Worm (Caenorhabditis elegans) whole organism, young adult: ENCODE data around the gene ZK1098.3.
A peak's percentile ranks its signal among the peaks of the same experiment; 100 is the strongest.

Experiments
- F23B12.7 ChIP-seq: sonication (generic microtip); optimal IDR thresholded peaks from 2 replicates; lab custom pipeline; 2017; ENCODE audit warnings: missing genetic modification characterization, mild to moderate bottlenecking, missing compliant biosample characterization, antibody characterized with exemption, moderate library complexity; ENCODE audit not compliant: insufficient read depth
- F57C9.4 ChIP-seq: sonication (generic microtip); optimal IDR thresholded peaks from 2 replicates; lab custom pipeline; 2017; ENCODE audit warnings: mild to moderate bottlenecking, missing genetic modification characterization, missing compliant biosample characterization
- Y53G8AR.9 ChIP-seq: fragments of 200-800 bp; sonication (Bioruptor generic); conservative IDR thresholded peaks from 2 replicates; pipeline ENCODE4 v1.3.6; 2022; ENCODE audit warnings: missing genetic modification reagents, missing genetic modification characterization, missing compliant biosample characterization
- Y95B8A.8 ChIP-seq: fragments of 200-800 bp; sonication (Bioruptor generic); IDR thresholded peaks from 2 replicates; pipeline ENCODE4 v1.3.6; 2022; ENCODE audit warnings: missing genetic modification reagents, missing genetic modification characterization, missing compliant biosample characterization
- athp-1 ChIP-seq: sonication (generic microtip); optimal IDR thresholded peaks from 2 replicates; lab custom pipeline; 2017; ENCODE audit warnings: mild to moderate bottlenecking, missing genetic modification characterization, missing compliant biosample characterization
- attf-5 ChIP-seq: fragments of 200-800 bp; sonication (Bioruptor generic); optimal IDR thresholded peaks from 2 replicates; lab custom pipeline; 2018; ENCODE audit warnings: mild to moderate bottlenecking, missing genetic modification characterization, missing compliant biosample characterization
- bed-1 ChIP-seq: fragments of 200-800 bp; sonication (Bioruptor generic); IDR thresholded peaks from 2 replicates; pipeline ENCODE4 v1.3.6; 2022; ENCODE audit warnings: missing genetic modification reagents, missing genetic modification characterization, missing compliant biosample characterization
- ceh-27 ChIP-seq: fragments of 200-800 bp; sonication (Bioruptor generic); optimal IDR thresholded peaks from 2 replicates; lab custom pipeline; 2018; ENCODE audit warnings: mild to moderate bottlenecking, missing genetic modification characterization, moderate library complexity, missing compliant biosample characterization
- ceh-91 ChIP-seq: fragments of 200-800 bp; sonication (Bioruptor generic); IDR thresholded peaks from 2 replicates; pipeline ENCODE4 v1.3.6; 2022; ENCODE audit warnings: missing genetic modification reagents, missing genetic modification characterization, missing compliant biosample characterization
- dpff-1 ChIP-seq: sonication (generic microtip); optimal IDR thresholded peaks from 2 replicates; lab custom pipeline; 2017; ENCODE audit warnings: mild to moderate bottlenecking, missing genetic modification characterization, missing compliant biosample characterization
- egl-18 ChIP-seq: fragments of 200-800 bp; sonication (Bioruptor generic); IDR thresholded peaks from 2 replicates; pipeline ENCODE4 v1.3.6; 2022; ENCODE audit warnings: missing genetic modification reagents, missing genetic modification characterization, missing compliant biosample characterization
- hmg-1.2 ChIP-seq: fragments of 200-800 bp; sonication (Bioruptor generic); IDR thresholded peaks from 2 replicates; pipeline ENCODE4 v1.3.6; 2022; ENCODE audit warnings: missing genetic modification reagents, missing genetic modification characterization, missing compliant biosample characterization
- hsf-1 ChIP-seq: fragments of 200-800 bp; sonication (Bioruptor generic); IDR thresholded peaks from 2 replicates; pipeline ENCODE4 v1.3.6; 2022; ENCODE audit warnings: missing genetic modification reagents, missing genetic modification characterization, missing compliant biosample characterization
- lag-1 ChIP-seq: fragments of 200-800 bp; sonication (Bioruptor generic); IDR thresholded peaks from 2 replicates; pipeline ENCODE4 v1.3.6; 2022; ENCODE audit warnings: missing genetic modification reagents, missing genetic modification characterization, missing compliant biosample characterization
- let-526 ChIP-seq: fragments of 200-800 bp; sonication (Bioruptor generic); IDR thresholded peaks from 2 replicates; pipeline ENCODE4 v1.3.6; 2022; ENCODE audit warnings: missing genetic modification reagents, missing genetic modification characterization, missing compliant biosample characterization
- lin-26 ChIP-seq: fragments of 200-800 bp; sonication (Bioruptor generic); IDR thresholded peaks from 2 replicates; pipeline ENCODE4 v1.3.6; 2022; ENCODE audit warnings: missing genetic modification reagents, missing genetic modification characterization, missing compliant biosample characterization
- lin-35 ChIP-seq, 3 experiments: fragments of 150-350 bp in 2 of 3; sonication (generic microtip) in 1 of 3; optimal IDR thresholded peaks; 2 replicates each; lab custom pipeline; 2014 to 2018; ENCODE audit warnings: missing biosample characterization in 3 of 3, missing genetic modification characterization in 3 of 3, missing genetic modification reagents in 3 of 3
- lin-40 ChIP-seq: sonication (generic microtip); optimal IDR thresholded peaks from 2 replicates; lab custom pipeline; 2016; ENCODE audit warnings: missing genetic modification characterization, mild to moderate bottlenecking, missing compliant biosample characterization, missing genotype, missing genetic modification reagents
- lin-54 ChIP-seq: fragments of 200-800 bp; sonication (Bioruptor generic); optimal IDR thresholded peaks from 2 replicates; lab custom pipeline; 2018; ENCODE audit warnings: mild to moderate bottlenecking, missing genetic modification characterization, missing compliant biosample characterization
- lsy-27 ChIP-seq: sonication (generic microtip); optimal IDR thresholded peaks from 2 replicates; lab custom pipeline; 2017; ENCODE audit warnings: missing genetic modification characterization, mild to moderate bottlenecking, missing compliant biosample characterization, antibody characterized with exemption, missing genotype, borderline replicate concordance; ENCODE audit not compliant: insufficient read depth
- madf-3 ChIP-seq: fragments of 200-800 bp; sonication (Bioruptor generic); IDR thresholded peaks from 2 replicates; pipeline ENCODE4 v1.3.6; 2022; ENCODE audit warnings: missing genetic modification reagents, missing genetic modification characterization, missing compliant biosample characterization
- mes-4 ChIP-seq: sonication (generic microtip); optimal IDR thresholded peaks from 2 replicates; lab custom pipeline; 2016; ENCODE audit warnings: missing genotype, missing genetic modification characterization, missing compliant biosample characterization
- nfyb-1 ChIP-seq: fragments of 200-800 bp; sonication (Bioruptor generic); IDR thresholded peaks from 2 replicates; pipeline ENCODE4 v1.3.6; 2022; ENCODE audit warnings: missing genetic modification reagents, missing genetic modification characterization, missing compliant biosample characterization
- pha-4 ChIP-seq: fragments of 150-350 bp; sonication (generic microtip); optimal IDR thresholded peaks from 2 replicates; lab custom pipeline; 2014; ENCODE audit warnings: missing biosample characterization, missing genetic modification reagents, missing genetic modification characterization
- rcor-1 ChIP-seq: fragments of 200-800 bp; sonication (Bioruptor generic); IDR thresholded peaks from 2 replicates; pipeline ENCODE4 v1.3.6; 2022; ENCODE audit warnings: missing genetic modification reagents, missing genetic modification characterization, missing compliant biosample characterization
- rec-8 ChIP-seq, 2 experiments: sonication (generic microtip); optimal IDR thresholded peaks; 2 replicates each; lab custom pipeline; 2016; ENCODE audit warnings: mild to moderate bottlenecking in 2 of 2, missing genetic modification characterization in 2 of 2, missing genetic modification reagents in 2 of 2, missing genotype in 2 of 2, missing biosample characterization in 1 of 2, missing compliant biosample characterization in 1 of 2, moderate library complexity in 1 of 2
- rpc-1 ChIP-seq, 2 experiments: fragments of 150-350 bp in 1 of 2; sonication (generic microtip) in 1 of 2; optimal IDR thresholded peaks; 2 replicates each; lab custom pipeline; 2014 to 2018; ENCODE audit warnings: missing biosample characterization in 1 of 2, missing genetic modification characterization in 1 of 2, missing genetic modification reagents in 1 of 2, missing genotype in 1 of 2
- snpc-4 ChIP-seq, 5 experiments: fragments of 150-350 bp in 1 of 5; sonication (generic microtip) in 4 of 5; optimal IDR thresholded peaks; 2 replicates each; lab custom pipeline; 2014 to 2018; ENCODE audit warnings: missing genetic modification characterization in 5 of 5, missing biosample characterization in 3 of 5, antibody characterized with exemption in 2 of 5, mild to moderate bottlenecking in 2 of 5, missing compliant biosample characterization in 2 of 5, missing genotype in 2 of 5, moderate library complexity in 2 of 5, missing genetic modification reagents in 1 of 5
- sptf-2 ChIP-seq: fragments of 200-800 bp; sonication (Bioruptor generic); optimal IDR thresholded peaks from 2 replicates; lab custom pipeline; 2018; ENCODE audit warnings: mild to moderate bottlenecking, missing genetic modification characterization, missing compliant biosample characterization
- xnd-1 ChIP-seq: sonication (generic microtip); optimal IDR thresholded peaks from 2 replicates; lab custom pipeline; 2016; ENCODE audit warnings: missing genotype, missing genetic modification reagents, missing genetic modification characterization, missing compliant biosample characterization
- zfh-2 ChIP-seq: fragments of 200-800 bp; sonication (Bioruptor generic); conservative IDR thresholded peaks from 2 replicates; pipeline ENCODE4 v1.3.6; 2022; ENCODE audit warnings: missing genetic modification reagents, missing genetic modification characterization, missing compliant biosample characterization
- ztf-22 ChIP-seq: fragments of 200-800 bp; sonication (Bioruptor generic); optimal IDR thresholded peaks from 2 replicates; lab custom pipeline; 2018; ENCODE audit warnings: mild to moderate bottlenecking, missing genetic modification characterization, moderate library complexity, missing compliant biosample characterization
- ztf-25 ChIP-seq: fragments of 200-800 bp; sonication (Bioruptor generic); IDR thresholded peaks from 2 replicates; pipeline ENCODE4 v1.3.6; 2022; ENCODE audit warnings: missing genetic modification reagents, missing genetic modification characterization, missing compliant biosample characterization

The ZK1098.3 gene

DNA sequence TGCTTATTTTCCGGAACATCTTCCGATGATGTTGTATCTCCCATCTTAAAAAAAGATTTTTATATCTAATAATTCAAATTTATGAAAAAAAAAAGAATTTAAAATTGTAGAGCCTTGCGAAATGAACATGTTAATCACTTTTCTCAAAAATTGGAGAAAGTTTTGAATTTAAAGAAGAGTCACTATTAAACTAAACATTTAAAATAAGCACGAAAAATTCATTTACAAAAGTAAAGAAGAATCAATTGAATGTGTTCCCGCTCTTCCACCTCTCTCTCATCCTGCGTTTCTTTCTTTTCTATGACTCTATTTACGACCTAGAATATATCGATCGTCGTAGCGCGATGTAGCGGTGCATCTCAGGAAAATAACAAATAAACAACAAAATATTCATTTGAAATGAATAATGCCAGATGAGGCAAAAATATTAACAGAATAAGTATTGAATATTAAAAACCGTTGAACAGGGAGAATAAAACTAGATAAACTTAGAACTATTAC, at the start of gene ZK1098.3:
Gene ZK1098.3, minus strand, starts transcription at position 51 of the 501 bp plus-strand sequence.
- TF ChIP-seq pha-4 = no peak
- TF ChIP-seq rpc-1 (optimal IDR thresholded peaks at IDR 0.05; lab: Kevin White, UChicago) = no peak
- no peak for TF ChIP-seq rpc-1 (tag; optimal IDR thresholded peaks at IDR 0.05; lab: Kevin White, UChicago)
- TF ChIP-seq hmg-1.2 (GFP tag; lab: Robert Waterston, UW) = peak; percentile 27; the same call in 1 of the 2 replicates
- TF ChIP-seq attf-5 (GFP tag; lab: Kevin White, UChicago) = peak; percentile 2

DNA sequence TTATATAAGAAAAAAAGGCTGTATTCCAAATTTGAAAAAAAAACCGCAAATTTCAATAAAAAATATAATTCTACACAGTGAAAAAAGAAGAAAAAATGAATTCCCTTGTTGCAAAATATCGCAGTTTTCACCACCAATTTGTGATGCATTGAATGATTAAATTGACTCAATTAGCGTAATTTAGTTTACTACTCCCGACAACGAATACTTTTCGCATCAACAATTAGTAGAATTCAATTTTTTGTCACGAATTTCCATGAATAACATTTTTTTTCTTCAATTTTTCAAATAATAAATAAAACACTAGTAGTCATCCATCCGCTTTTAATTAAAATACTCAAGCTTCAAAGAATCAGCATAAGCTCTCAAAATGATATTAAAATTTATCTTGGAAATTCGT, 46.8 kb upstream of the ZK1098.3 start:
- TF ChIP-seq egl-18 (GFP tag; lab: Robert Waterston, UW) = no peak
- TF ChIP-seq snpc-4 (GFP tag; optimal IDR thresholded peaks at IDR 0.05; lab: Kevin White, UChicago) = no peak
- no peak for TF ChIP-seq snpc-4 (tag; optimal IDR thresholded peaks at IDR 0.05; lab: Kevin White, UChicago)
- no peak for TF ChIP-seq rpc-1 (optimal IDR thresholded peaks at IDR 0.05; lab: Kevin White, UChicago)
- TF ChIP-seq rpc-1 (tag; optimal IDR thresholded peaks at IDR 0.05; lab: Kevin White, UChicago) = no peak
- no peak for TF ChIP-seq ceh-27 (GFP tag; lab: Kevin White, UChicago)
- no peak for TF ChIP-seq Y53G8AR.9 (GFP tag; lab: Robert Waterston, UW)
- TF ChIP-seq attf-5 (GFP tag; lab: Kevin White, UChicago) = no peak
- TF ChIP-seq F23B12.7 (tag; lab: Kevin White, UChicago) = no peak
- no peak for TF ChIP-seq lin-40 (tag; lab: Kevin White, UChicago)
- no peak for TF ChIP-seq dpff-1 (tag; lab: Kevin White, UChicago)
- TF ChIP-seq sptf-2 = no peak
- TF ChIP-seq rec-8 (tag; optimal IDR thresholded peaks at IDR 0.05; lab: Kevin White, UChicago) = no peak
- TF ChIP-seq F57C9.4 (tag; lab: Kevin White, UChicago) = no peak
- TF ChIP-seq mes-4 = no peak
- no peak for TF ChIP-seq zfh-2
- no peak for TF ChIP-seq lin-26 (GFP tag; lab: Robert Waterston, UW)
- TF ChIP-seq ceh-91 (GFP tag; lab: Robert Waterston, UW) = no peak
- no peak for TF ChIP-seq athp-1 (tag; lab: Kevin White, UChicago)
- no peak for TF ChIP-seq lsy-27 (tag; lab: Kevin White, UChicago)
- TF ChIP-seq Y95B8A.8 (GFP tag; lab: Robert Waterston, UW) = no peak
- TF ChIP-seq, all 124 proteins: peak for 0

DNA sequence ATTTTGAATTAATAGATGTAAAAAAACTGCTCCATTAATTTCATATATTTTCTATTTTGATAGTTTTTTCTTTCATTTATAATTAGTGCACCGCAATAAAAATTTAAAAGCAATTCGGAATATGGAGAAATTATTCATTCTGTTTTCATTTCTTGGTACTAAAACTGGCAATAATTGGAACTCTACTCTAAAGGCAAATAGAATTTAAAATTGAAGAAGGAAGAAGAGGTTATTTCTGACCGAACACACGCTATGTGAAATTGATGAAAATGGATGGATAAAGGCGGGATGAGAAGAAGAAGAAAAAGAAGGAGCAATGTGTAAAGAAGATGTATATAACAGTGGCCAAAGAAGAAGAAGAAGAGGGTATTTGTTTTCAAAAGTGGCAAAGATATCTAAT, 44.7 kb upstream of the ZK1098.3 start:
- TF ChIP-seq lin-54 (GFP tag; lab: Kevin White, UChicago) = no peak

DNA sequence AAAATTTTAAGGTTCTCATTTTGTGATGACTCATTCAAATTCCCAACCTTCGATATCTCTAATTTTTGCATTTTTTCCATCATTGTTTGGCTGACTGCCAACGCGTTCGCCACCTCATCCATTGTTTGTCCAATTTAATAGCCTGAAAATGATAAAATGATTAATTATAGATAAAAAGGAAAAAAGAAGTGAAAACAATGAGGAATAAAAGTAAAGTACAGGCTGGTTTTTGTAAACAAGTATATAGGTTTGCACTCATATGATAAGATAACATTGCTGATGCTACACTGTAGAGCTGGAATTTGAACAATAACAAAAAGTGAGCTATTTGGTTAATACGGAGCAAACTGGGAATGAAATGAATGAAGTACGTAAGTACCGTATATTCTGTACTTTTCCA, 43.7 kb upstream of the ZK1098.3 start, which contains the start of gene C48B4.3:
Gene C48B4.3, minus strand, starts transcription at position 149 of the 400 bp plus-strand sequence.
- TF ChIP-seq ztf-25 (GFP tag; lab: Robert Waterston, UW) (no peak), let-526 (GFP tag; lab: Robert Waterston, UW) (no peak), dpff-1 (tag; lab: Kevin White, UChicago) (no peak), rcor-1 (no peak), bed-1 (GFP tag; lab: Robert Waterston, UW) (no peak), madf-3 (GFP tag; lab: Robert Waterston, UW) (no peak), nfyb-1 (GFP tag; lab: Robert Waterston, UW) (no peak), hsf-1 (GFP tag; lab: Robert Waterston, UW) (no peak), rpc-1 (optimal IDR thresholded peaks at IDR 0.05; lab: Kevin White, UChicago) (no peak), rpc-1 (tag; optimal IDR thresholded peaks at IDR 0.05; lab: Kevin White, UChicago) (no peak), lin-35 (GFP tag; optimal IDR thresholded peaks at IDR 0.05; lab: Kevin White, UChicago) (no peak), lin-26 (GFP tag; lab: Robert Waterston, UW) (no peak), ztf-22 (GFP tag; lab: Kevin White, UChicago) (no peak), lag-1 (no peak), xnd-1 (tag; lab: Kevin White, UChicago) (no peak), lsy-27 (tag; lab: Kevin White, UChicago) (no peak)
